Fruit fly (Drosophila melanogaster): ENCODE measurements around the gene CG3847.

- TF ChIP-seq lola (GFP tag; optimal IDR thresholded peaks at IDR 0.05) (no peak), CG7839 (tag; optimal IDR thresholded peaks at IDR 0.05) (no peak), HLHmδ (GFP tag; optimal IDR thresholded peaks at IDR 0.05) (no peak), exex (tag; optimal IDR thresholded peaks at IDR 0.05) (no peak), CG11085 (GFP tag; IDR thresholded peaks at IDR 0.05) (no peak), CG1647 (GFP tag; optimal IDR thresholded peaks at IDR 0.05) (no peak), luna (GFP tag; optimal IDR thresholded peaks at IDR 0.05) (no peak), fu2 (GFP tag; optimal IDR thresholded peaks at IDR 0.05) (no peak), CG31224 (GFP tag; IDR thresholded peaks at IDR 0.05) (no peak), CG13424 (tag; optimal IDR thresholded peaks at IDR 0.05) (no peak), Opbp (GFP tag; IDR thresholded peaks at IDR 0.05; ENCODE audit: partially characterized antibody) (peak; percentile 63; the same call in 2 of the 3 replicates)
These were observed 45.9 kb upstream of the CG3847 start, which contains the start of gene CG12219 for dm6 chrX:6301052-6301451.
